Worm (Caenorhabditis elegans) whole organism, mixed stage, embryonic: ENCODE data around the gene ceh-91.

Experiments used
- elt-1 ChIP-seq: sonication (generic microtip); optimal IDR thresholded peaks from 2 replicates; lab custom pipeline; 2017; ENCODE audit warnings: missing genetic modification characterization, mild to moderate bottlenecking, missing compliant biosample characterization, antibody characterized with exemption, moderate library complexity, borderline replicate concordance; ENCODE audit not compliant: insufficient read depth
- ham-2 ChIP-seq: fragments of 200-800 bp; sonication (Bioruptor generic); optimal IDR thresholded peaks from 2 replicates; lab custom pipeline; 2018; ENCODE audit warnings: mild to moderate bottlenecking, missing genetic modification characterization, missing compliant biosample characterization
- sem-2 ChIP-seq: fragments of 200-800 bp; sonication (Bioruptor generic); optimal IDR thresholded peaks from 2 replicates; lab custom pipeline; 2018; ENCODE audit warnings: mild to moderate bottlenecking, missing genetic modification characterization, missing compliant biosample characterization
- unc-39 ChIP-seq: fragments of 150-350 bp; optimal IDR thresholded peaks from 2 replicates; lab custom pipeline; 2014; ENCODE audit warnings: missing biosample characterization, missing genetic modification characterization
- ztf-11 ChIP-seq: fragments of 150-350 bp; optimal IDR thresholded peaks from 2 replicates; lab custom pipeline; 2014; ENCODE audit warnings: missing biosample characterization, missing genetic modification characterization

ce11 chrIII:11581372-11581771 lies 35.2 kb upstream of the ceh-91 start, which contains the start of the genes Y66D12A.6 and ceh-92:
- no peak for TF ChIP-seq sem-2 (GFP tag; lab: Kevin White, UChicago)
- TF ChIP-seq ztf-11 (tag; lab: Kevin White, UChicago) = no peak
- no peak for TF ChIP-seq ham-2 (GFP tag; lab: Kevin White, UChicago)
- TF ChIP-seq elt-1 (tag; lab: Kevin White, UChicago) = no peak
- TF ChIP-seq unc-39 = no peak
